Fruit fly (Drosophila melanogaster) whole organism, embryonic: ENCODE data around the gene CG31231.

ENCODE experiments used
- Ada2b ChIP-seq: fragments of 200-800 bp; sonication (Bioruptor generic); IDR thresholded peaks from 2 replicates; pipeline ENCODE4 v1.3.6; 2022; ENCODE audit warnings: missing biosample characterization, missing genetic modification characterization
- Asciz ChIP-seq: fragments of 200-800 bp; sonication (Bioruptor generic); optimal IDR thresholded peaks from 2 replicates; lab custom pipeline; 2017; ENCODE audit warnings: missing biosample characterization, mild to moderate bottlenecking, missing genetic modification characterization, missing genetic modification reagents
- Bdp1 ChIP-seq: fragments of 200-800 bp; sonication (Bioruptor generic); optimal IDR thresholded peaks from 3 replicates; lab custom pipeline; 2016; ENCODE audit warnings: missing biosample characterization, missing genetic modification characterization
- CG11504 ChIP-seq: fragments of 200-800 bp; sonication (Bioruptor generic); optimal IDR thresholded peaks from 3 replicates; lab custom pipeline; 2019; ENCODE audit warnings: missing biosample characterization, mild to moderate bottlenecking, missing genetic modification characterization, moderate library complexity
- CG1233 ChIP-seq: fragments of 200-800 bp; sonication (Bioruptor generic); optimal IDR thresholded peaks from 4 replicates; lab custom pipeline; 2018; ENCODE audit warnings: missing biosample characterization, mild to moderate bottlenecking, missing genetic modification characterization
- CG13287 ChIP-seq: fragments of 200-800 bp; sonication (Bioruptor generic); IDR thresholded peaks from 2 replicates; pipeline ENCODE4 v1.3.6; 2022; ENCODE audit warnings: missing biosample characterization, missing genetic modification characterization; ENCODE audit not compliant: partially characterized antibody
- CG13894 ChIP-seq: fragments of 200-800 bp; sonication (Bioruptor generic); optimal IDR thresholded peaks from 3 replicates; lab custom pipeline; 2018; ENCODE audit warnings: missing biosample characterization, mild to moderate bottlenecking, missing genetic modification characterization, moderate library complexity
- CG1602 ChIP-seq: fragments of 200-800 bp; sonication (Bioruptor generic); optimal IDR thresholded peaks from 3 replicates; lab custom pipeline; 2016; ENCODE audit warnings: missing biosample characterization, missing genetic modification characterization
- CG1603 ChIP-seq: fragments of 200-800 bp; sonication (Bioruptor generic); optimal IDR thresholded peaks from 2 replicates; lab custom pipeline; 2019; ENCODE audit warnings: missing biosample characterization, mild to moderate bottlenecking, missing genetic modification characterization, moderate library complexity
- CG17612 ChIP-seq: fragments of 200-800 bp; sonication (Bioruptor generic); IDR thresholded peaks from 2 replicates; pipeline ENCODE4 v1.3.6; 2022; ENCODE audit warnings: missing biosample characterization, missing genetic modification characterization
- CG18764 ChIP-seq: fragments of 200-800 bp; sonication (Bioruptor generic); optimal IDR thresholded peaks from 3 replicates; lab custom pipeline; 2016; ENCODE audit warnings: missing biosample characterization, missing genetic modification characterization
- CG32532 ChIP-seq: fragments of 200-800 bp; sonication (Bioruptor generic); IDR thresholded peaks from 2 replicates; pipeline ENCODE4 v1.3.6; 2022; ENCODE audit warnings: missing biosample characterization, missing genetic modification characterization
- CG34376 ChIP-seq: fragments of 200-800 bp; sonication (Bioruptor generic); optimal IDR thresholded peaks from 2 replicates; lab custom pipeline; 2018; ENCODE audit warnings: missing biosample characterization, mild to moderate bottlenecking, missing genetic modification characterization
- CG42726 ChIP-seq: fragments of 200-800 bp; sonication (Bioruptor generic); IDR thresholded peaks from 2 replicates; pipeline ENCODE4 v1.3.6; 2022; ENCODE audit warnings: missing biosample characterization, missing genetic modification characterization; ENCODE audit not compliant: partially characterized antibody
- CG4424 ChIP-seq: fragments of 200-800 bp; sonication (Bioruptor generic); optimal IDR thresholded peaks from 3 replicates; lab custom pipeline; 2016; ENCODE audit warnings: missing biosample characterization, missing genetic modification characterization
- CG6254 ChIP-seq: fragments of 200-800 bp; sonication (Bioruptor generic); optimal IDR thresholded peaks from 3 replicates; lab custom pipeline; 2017; ENCODE audit warnings: mild to moderate bottlenecking, missing biosample characterization, missing genetic modification reagents, missing genetic modification characterization
- CG6272 ChIP-seq: fragments of 200-800 bp; sonication (Bioruptor generic); IDR thresholded peaks from 2 replicates; pipeline ENCODE4 v1.3.6; 2022; ENCODE audit warnings: missing biosample characterization, missing genetic modification characterization
- CG7839 ChIP-seq: fragments of 200-800 bp; sonication (Bioruptor generic); optimal IDR thresholded peaks from 3 replicates; lab custom pipeline; 2018; ENCODE audit warnings: missing biosample characterization, mild to moderate bottlenecking, missing genetic modification characterization, moderate library complexity
- CG8478 ChIP-seq: fragments of >200 bp; optimal IDR thresholded peaks from 2 replicates; lab custom pipeline; 2018
- CHES-1-like ChIP-seq: fragments of 200-800 bp; sonication (Bioruptor generic); optimal IDR thresholded peaks from 2 replicates; lab custom pipeline; 2016; ENCODE audit warnings: missing biosample characterization, missing genetic modification characterization
- Chrac-16 ChIP-seq: fragments of 200-800 bp; sonication (Bioruptor generic); optimal IDR thresholded peaks from 3 replicates; lab custom pipeline; 2016; ENCODE audit warnings: missing biosample characterization, missing genetic modification characterization
- D ChIP-seq, 2 experiments: fragments of 200-800 bp in 1 of 2; fragments of >200 bp in 1 of 2; sonication (Bioruptor generic) in 1 of 2; optimal IDR thresholded peaks; 2 replicates in 1 of 2; 3 replicates in 1 of 2; lab custom pipeline; 2017; ENCODE audit warnings: mild to moderate bottlenecking in 1 of 2, missing biosample characterization in 1 of 2, missing genetic modification characterization in 1 of 2, missing genetic modification reagents in 1 of 2
- Dll ChIP-seq: fragments of 200-800 bp; sonication (Bioruptor generic); IDR thresholded peaks from 4 replicates; pipeline ENCODE4 v1.3.6; 2022; ENCODE audit warnings: missing biosample characterization, missing genetic modification characterization; ENCODE audit not compliant: partially characterized antibody
- Fer2 ChIP-seq: fragments of 200-800 bp; sonication (Bioruptor generic); optimal IDR thresholded peaks from 2 replicates; lab custom pipeline; 2018; ENCODE audit warnings: missing biosample characterization, mild to moderate bottlenecking, missing genetic modification characterization, moderate library complexity
- Gsc ChIP-seq: fragments of 200-800 bp; sonication (Bioruptor generic); IDR thresholded peaks from 2 replicates; pipeline ENCODE4 v1.3.6; 2022; ENCODE audit warnings: missing biosample characterization, missing genetic modification characterization
- Hr78 ChIP-seq, 2 experiments: fragments of 200-800 bp in 1 of 2; fragments of >200 bp in 1 of 2; sonication (Bioruptor generic) in 1 of 2; optimal IDR thresholded peaks; 2 replicates each; lab custom pipeline; 2017 to 2019; ENCODE audit warnings: missing biosample characterization in 2 of 2, missing genetic modification characterization in 2 of 2, mild to moderate bottlenecking in 1 of 2, moderate library complexity in 1 of 2
- Mes4 ChIP-seq: fragments of 200-800 bp; sonication (Bioruptor generic); optimal IDR thresholded peaks from 2 replicates; lab custom pipeline; 2016; ENCODE audit warnings: missing biosample characterization, missing genetic modification characterization
- NC2β ChIP-seq: fragments of 200-800 bp; sonication (Bioruptor generic); optimal IDR thresholded peaks from 2 replicates; lab custom pipeline; 2016; ENCODE audit warnings: missing biosample characterization, missing genetic modification characterization
- Opbp ChIP-seq: fragments of 200-800 bp; sonication (Bioruptor generic); IDR thresholded peaks from 3 replicates; pipeline ENCODE4 v1.3.6; 2022; ENCODE audit warnings: missing biosample characterization, missing genetic modification characterization; ENCODE audit not compliant: partially characterized antibody
- Sox102F ChIP-seq: fragments of 200-800 bp; sonication (Bioruptor generic); optimal IDR thresholded peaks from 2 replicates; lab custom pipeline; 2018; ENCODE audit warnings: missing biosample characterization, mild to moderate bottlenecking, missing genetic modification characterization, moderate library complexity
- Sry-β ChIP-seq: fragments of 200-800 bp; sonication (Bioruptor generic); optimal IDR thresholded peaks from 2 replicates; lab custom pipeline; 2018; ENCODE audit warnings: missing biosample characterization, mild to moderate bottlenecking, missing genetic modification characterization, moderate library complexity
- ara ChIP-seq: fragments of 200-800 bp; sonication (Bioruptor generic); IDR thresholded peaks from 2 replicates; pipeline ENCODE4 v1.3.6; 2022; ENCODE audit warnings: missing biosample characterization, missing genetic modification characterization
- cg ChIP-seq: fragments of 200-800 bp; sonication (Bioruptor generic); optimal IDR thresholded peaks from 3 replicates; lab custom pipeline; 2019; ENCODE audit warnings: missing biosample characterization, mild to moderate bottlenecking, missing genetic modification characterization, moderate library complexity
- chm ChIP-seq: fragments of 200-800 bp; sonication (Bioruptor generic); IDR thresholded peaks from 2 replicates; pipeline ENCODE4 v1.3.6; 2022; ENCODE audit warnings: missing biosample characterization, missing genetic modification characterization
- eyg ChIP-seq: fragments of 200-800 bp; sonication (Bioruptor generic); optimal IDR thresholded peaks from 3 replicates; lab custom pipeline; 2016; ENCODE audit warnings: missing biosample characterization, missing genetic modification characterization
- fd3F ChIP-seq: fragments of 200-800 bp; sonication (Bioruptor generic); optimal IDR thresholded peaks from 2 replicates; lab custom pipeline; 2018; ENCODE audit warnings: missing biosample characterization, mild to moderate bottlenecking, missing genetic modification characterization, moderate library complexity
- fu2 ChIP-seq: fragments of 200-800 bp; sonication (Bioruptor generic); optimal IDR thresholded peaks from 2 replicates; lab custom pipeline; 2016; ENCODE audit warnings: missing biosample characterization, missing genetic modification characterization
- gsb ChIP-seq: fragments of 200-800 bp; sonication (Bioruptor generic); IDR thresholded peaks from 2 replicates; pipeline ENCODE4 v1.3.6; 2022; ENCODE audit warnings: missing biosample characterization, missing genetic modification characterization
- hbn ChIP-seq: fragments of 200-800 bp; sonication (Bioruptor generic); IDR thresholded peaks from 2 replicates; pipeline ENCODE4 v1.3.6; 2022; ENCODE audit warnings: missing biosample characterization, missing genetic modification characterization; ENCODE audit not compliant: partially characterized antibody
- jing ChIP-seq: fragments of 200-800 bp; sonication (Bioruptor generic); optimal IDR thresholded peaks from 2 replicates; lab custom pipeline; 2018; ENCODE audit warnings: missing biosample characterization, mild to moderate bottlenecking, missing genetic modification characterization
- lbe ChIP-seq: fragments of 200-800 bp; sonication (Bioruptor generic); optimal IDR thresholded peaks from 2 replicates; lab custom pipeline; 2016; ENCODE audit warnings: missing biosample characterization, mild to moderate bottlenecking, missing genetic modification characterization
- lov ChIP-seq, 2 experiments: fragments of 200-800 bp in 1 of 2; fragments of >200 bp in 1 of 2; sonication (Bioruptor generic) in 1 of 2; IDR thresholded peaks in 1 of 2; optimal IDR thresholded peaks in 1 of 2; 2 replicates in 1 of 2; 3 replicates in 1 of 2; pipeline versions ENCODE4 v1.3.6 to Lab custom; 2017 to 2022; ENCODE audit warnings: missing biosample characterization in 1 of 2, missing genetic modification characterization in 1 of 2
- mam ChIP-seq: fragments of 200-800 bp; sonication (Bioruptor generic); optimal IDR thresholded peaks from 3 replicates; lab custom pipeline; 2016; ENCODE audit warnings: missing biosample characterization, missing genetic modification characterization
- row ChIP-seq: fragments of 200-800 bp; sonication (Bioruptor generic); IDR thresholded peaks from 3 replicates; pipeline ENCODE4 v1.3.6; 2022; ENCODE audit warnings: missing biosample characterization, missing genetic modification characterization
- sim ChIP-seq: fragments of 200-800 bp; sonication (Bioruptor generic); IDR thresholded peaks from 2 replicates; pipeline ENCODE4 v1.3.6; 2022; ENCODE audit warnings: missing biosample characterization, missing genetic modification characterization
- slou ChIP-seq: fragments of 200-800 bp; sonication (Bioruptor generic); optimal IDR thresholded peaks from 3 replicates; lab custom pipeline; 2016; ENCODE audit warnings: missing biosample characterization, missing genetic modification characterization
- ttk ChIP-seq: fragments of 200-800 bp; sonication (Bioruptor generic); IDR thresholded peaks from 2 replicates; pipeline ENCODE4 v2.1.2; 2022; ENCODE audit warnings: missing biosample characterization, missing genetic modification characterization
- z ChIP-seq: fragments of 200-800 bp; sonication (Bioruptor generic); IDR thresholded peaks from 3 replicates; pipeline ENCODE4 v1.3.6; 2022; ENCODE audit warnings: missing biosample characterization, missing genetic modification characterization

Gene CG31231

DNA sequence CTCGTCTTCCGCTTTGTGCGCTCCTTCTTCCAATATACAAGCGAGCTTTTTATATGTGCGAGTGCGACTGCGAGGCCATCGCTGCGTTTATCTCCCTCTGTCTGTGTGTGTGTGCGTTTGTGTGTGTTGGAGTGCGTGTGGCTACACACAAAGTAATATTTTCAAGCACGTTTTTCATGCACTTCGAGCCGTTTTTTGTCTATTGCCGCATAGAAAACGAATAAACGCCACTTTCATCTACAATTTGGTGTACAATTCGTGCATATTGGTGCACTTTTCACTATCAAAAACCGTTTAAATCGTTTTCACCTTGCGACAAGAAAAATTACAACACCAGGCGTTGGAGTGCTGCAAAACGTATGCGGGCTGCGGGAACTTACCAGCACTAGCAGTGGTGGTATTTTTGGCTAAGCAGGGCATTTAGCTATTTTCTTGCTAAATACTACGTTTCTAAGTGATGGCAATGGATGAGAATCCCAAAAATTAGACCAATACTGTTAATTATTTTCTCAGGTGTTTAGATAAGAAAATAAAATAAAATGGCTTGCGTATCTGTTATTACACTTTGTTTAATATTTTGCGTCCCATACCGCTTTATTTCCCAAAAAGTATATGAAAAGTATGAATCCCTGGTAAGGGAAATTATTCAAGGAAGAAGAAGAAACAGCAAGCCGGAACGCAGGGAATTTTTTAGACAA is 6.1 kb upstream of the CG31231 start, which contains the start of the genes CG31224 and CstF64 (continued):
- TF ChIP-seq Gsc (GFP tag; lab: Robert Waterston, UW) (0 out of 2 replicates have a peak, but pooled peaks have one; percentile 9), CG7839 (tag; lab: Kevin White, UChicago) (no peak), CG1603 (tag; lab: Kevin White, UChicago) (no peak), Sry-β (GFP tag; lab: Kevin White, UChicago) (peak; percentile 95), CG18764 (GFP tag; lab: Kevin White, UChicago) (peak; percentile 80), CG32532 (peak; percentile 86), Mes4 (GFP tag; lab: Kevin White, UChicago) (peak; percentile 79), CG8478 (peak; percentile 82), CG11504 (tag; lab: Kevin White, UChicago) (no peak), eyg (peak; percentile 76), CG1233 (GFP tag; lab: Kevin White, UChicago) (peak; percentile 70), D (optimal IDR thresholded peaks at IDR 0.05; lab: Kevin White, UChicago) (no peak), D (GFP tag; optimal IDR thresholded peaks at IDR 0.05; lab: Kevin White, UChicago) (peak; percentile 67), CG34376 (peak; percentile 76), Opbp (0 out of 3 replicates have a peak, but pooled peaks have one; percentile 36), NC2β (GFP tag; lab: Kevin White, UChicago) (peak; percentile 88), z (GFP tag; lab: Robert Waterston, UW) (no peak), Asciz (GFP tag; lab: Kevin White, UChicago) (peak; percentile 37), CG42726 (no peak), CG13287 (GFP tag; lab: Robert Waterston, UW) (no peak; the same call in none of the 2 replicates), Hr78 (GFP tag; optimal IDR thresholded peaks at IDR 0.05; lab: Kevin White, UChicago) (no peak), CG6254 (peak; percentile 26), CG13894 (tag; lab: Kevin White, UChicago) (no peak), hbn (GFP tag; lab: Robert Waterston, UW) (no peak), CG17612 (GFP tag; lab: Robert Waterston, UW) (no peak), CG1602 (peak; percentile 89), sim (GFP tag; lab: Robert Waterston, UW) (no peak), jing (GFP tag; lab: Kevin White, UChicago) (peak; percentile 65), CHES-1-like (peak; percentile 92), lov (optimal IDR thresholded peaks at IDR 0.05; lab: Kevin White, UChicago) (no peak), lov (GFP tag; IDR thresholded peaks at IDR 0.05; lab: Robert Waterston, UW) (peak; percentile 50; the same call in 1 of the 3 replicates), Sox102F (GFP tag; lab: Kevin White, UChicago) (peak; percentile 84), Dll (GFP tag; lab: Robert Waterston, UW) (0 out of 4 replicates have a peak, but pooled peaks have one; percentile 28), ara (peak; percentile 79), cg (GFP tag; lab: Kevin White, UChicago) (peak; percentile 96), CG4424 (GFP tag; lab: Kevin White, UChicago) (peak; percentile 83), fd3F (GFP tag; lab: Kevin White, UChicago) (peak; percentile 71), fu2 (GFP tag; lab: Kevin White, UChicago) (peak; percentile 82), slou (peak; percentile 67), CG6272 (GFP tag; lab: Robert Waterston, UW) (peak; percentile 81), Chrac-16 (GFP tag; lab: Kevin White, UChicago) (peak; percentile 86), Fer2 (tag; lab: Kevin White, UChicago) (peak; percentile 74), chm (peak; percentile 80), row (GFP tag; lab: Robert Waterston, UW) (peak; percentile 94), gsb (no peak), Bdp1 (GFP tag; lab: Kevin White, UChicago) (peak; percentile 81), lbe (GFP tag; lab: Kevin White, UChicago) (peak; percentile 57), ttk (peak; percentile 82), mam (GFP tag; lab: Kevin White, UChicago) (peak; percentile 93), Ada2b (peak; percentile 76)
